Worm (Caenorhabditis elegans) whole organism, late embryonic: ENCODE measurements around the gene fbxa-100.

ENCODE experiments used
- ama-1 ChIP-seq: fragments of 150-350 bp; optimal IDR thresholded peaks from 2 replicates; lab custom pipeline; 2014
- ceh-30 ChIP-seq: fragments of 150-350 bp; optimal IDR thresholded peaks from 2 replicates; lab custom pipeline; 2014; ENCODE audit warnings: missing biosample characterization, missing genetic modification characterization
- ceh-45 ChIP-seq: fragments of 200-800 bp; sonication (Bioruptor generic); IDR thresholded peaks from 2 replicates; pipeline ENCODE4 v1.3.6; 2022; ENCODE audit warnings: missing genetic modification reagents, missing genetic modification characterization, missing compliant biosample characterization
- ceh-6 ChIP-seq: fragments of 200-800 bp; sonication (Bioruptor generic); optimal IDR thresholded peaks from 2 replicates; lab custom pipeline; 2018; ENCODE audit warnings: mild to moderate bottlenecking, missing genetic modification characterization, missing compliant biosample characterization
- ceh-9 ChIP-seq: sonication (generic microtip); optimal IDR thresholded peaks from 2 replicates; lab custom pipeline; 2016; ENCODE audit warnings: mild to moderate bottlenecking, missing genetic modification characterization, inconsistent platforms, missing compliant biosample characterization
- fkh-10 ChIP-seq: fragments of 150-350 bp; optimal IDR thresholded peaks from 2 replicates; lab custom pipeline; 2014; ENCODE audit warnings: missing biosample characterization, missing genetic modification reagents, missing genetic modification characterization
- gmeb-2 ChIP-seq: sonication (generic microtip); optimal IDR thresholded peaks from 2 replicates; lab custom pipeline; 2016; ENCODE audit warnings: missing genetic modification characterization, inconsistent platforms, missing compliant biosample characterization
- hlh-15 ChIP-seq: sonication (generic microtip); optimal IDR thresholded peaks from 2 replicates; lab custom pipeline; 2016; ENCODE audit warnings: missing genetic modification characterization, missing compliant biosample characterization
- hlh-30 ChIP-seq: sonication (generic microtip); optimal IDR thresholded peaks from 2 replicates; lab custom pipeline; 2017; ENCODE audit warnings: antibody characterized with exemption, missing genetic modification characterization, missing compliant biosample characterization; ENCODE audit not compliant: insufficient read depth
- sox-4 ChIP-seq: sonication (generic microtip); optimal IDR thresholded peaks from 2 replicates; lab custom pipeline; 2017; ENCODE audit warnings: mild to moderate bottlenecking, missing genetic modification characterization, inconsistent platforms, missing compliant biosample characterization
- tbx-2 ChIP-seq: sonication (generic microtip); optimal IDR thresholded peaks from 2 replicates; lab custom pipeline; 2016; ENCODE audit warnings: missing genetic modification characterization, missing compliant biosample characterization
- ttx-3 ChIP-seq: sonication (generic microtip); optimal IDR thresholded peaks from 2 replicates; lab custom pipeline; 2016; ENCODE audit warnings: missing genetic modification reagents, missing genetic modification characterization, missing compliant biosample characterization

ce11 chrV:16080678-16081077, 18.8 kb upstream of the fbxa-100 start:
- no peak for TF ChIP-seq ceh-6 (GFP tag; lab: Kevin White, UChicago)
- no peak for TF ChIP-seq ceh-30 (tag; lab: Kevin White, UChicago)
- TF ChIP-seq sox-4 (tag; lab: Kevin White, UChicago), result no peak
- no peak for TF ChIP-seq fkh-10
- TF ChIP-seq ama-1 (lab: Kevin White, UChicago), result no peak
- TF ChIP-seq ttx-3 (tag; lab: Kevin White, UChicago), result no peak
- no peak for TF ChIP-seq tbx-2 (tag; lab: Kevin White, UChicago)
- TF ChIP-seq gmeb-2 (tag; lab: Kevin White, UChicago), result no peak
- TF ChIP-seq hlh-15 (tag; lab: Kevin White, UChicago), result no peak
- no peak for TF ChIP-seq ceh-9
- no peak for TF ChIP-seq hlh-30 (tag; lab: Kevin White, UChicago)
- no peak for TF ChIP-seq ceh-45 (GFP tag; lab: Robert Waterston, UW)
